Worm (Caenorhabditis elegans): ENCODE measurements around the gene lido-11.

- TF ChIP-seq lin-15B (tag; optimal IDR thresholded peaks at IDR 0.05) (no peak), ceh-16 (tag; optimal IDR thresholded peaks at IDR 0.05) (no peak), tbx-2 (tag; optimal IDR thresholded peaks at IDR 0.05) (no peak), nhr-67 (tag; optimal IDR thresholded peaks at IDR 0.05) (no peak), ztf-4 (tag; optimal IDR thresholded peaks at IDR 0.05) (no peak), unc-39 (tag; optimal IDR thresholded peaks at IDR 0.05) (no peak), nhr-23 (tag; optimal IDR thresholded peaks at IDR 0.05) (no peak), lin-39 (tag; optimal IDR thresholded peaks at IDR 0.05) (no peak), elt-1 (tag; optimal IDR thresholded peaks at IDR 0.05) (no peak), mdl-1 (tag; optimal IDR thresholded peaks at IDR 0.05) (no peak), nhr-28 (tag; optimal IDR thresholded peaks at IDR 0.05) (no peak), nhr-76 (tag; optimal IDR thresholded peaks at IDR 0.05) (no peak)
Measured at ce11 chrII:3051332-3051731, 47.6 kb downstream of the lido-11 start.
